Fruit fly (Drosophila melanogaster): ENCODE measurements around the gene corolla.

- no peak for TF ChIP-seq fkh (GFP tag; optimal IDR thresholded peaks at IDR 0.05)
- TF ChIP-seq Hr4 (GFP tag; optimal IDR thresholded peaks at IDR 0.05), result no peak
- no peak for TF ChIP-seq CG16779 (tag; optimal IDR thresholded peaks at IDR 0.05)
- TF ChIP-seq CG8632 (GFP tag; optimal IDR thresholded peaks at IDR 0.05), result no peak
- TF ChIP-seq cyc (GFP tag; optimal IDR thresholded peaks at IDR 0.05), result no peak
- no peak for TF ChIP-seq spab (GFP tag; optimal IDR thresholded peaks at IDR 0.05)
- no peak for TF ChIP-seq CG6276 (GFP tag; optimal IDR thresholded peaks at IDR 0.05)
- no peak for TF ChIP-seq CG6808 (GFP tag; optimal IDR thresholded peaks at IDR 0.05)
- no peak for TF ChIP-seq Hr38 (GFP tag; optimal IDR thresholded peaks at IDR 0.05)
- no peak for TF ChIP-seq CG10669 (GFP tag; optimal IDR thresholded peaks at IDR 0.05)
- TF ChIP-seq Sox14 (GFP tag; optimal IDR thresholded peaks at IDR 0.05), result peak; percentile 42
- TF ChIP-seq Met (GFP tag; optimal IDR thresholded peaks at IDR 0.05), result no peak
- no peak for TF ChIP-seq Sox102F (GFP tag; optimal IDR thresholded peaks at IDR 0.05)
These were observed 20.3 kb upstream of the corolla start, which contains the start of gene RhoGAPp190 for dm6 chrX:17651998-17652738.
